Fruit fly (Drosophila melanogaster) whole organism, pupa: ENCODE data around the gene CG13284.

ENCODE experiments used
- CG10348 ChIP-seq: fragments of 200-800 bp; sonication (Bioruptor generic); IDR thresholded peaks from 2 replicates; pipeline ENCODE4 v1.3.6; 2022; ENCODE audit warnings: missing biosample characterization, missing genetic modification characterization
- CG12605 ChIP-seq: fragments of 200-800 bp; sonication (Bioruptor generic); IDR thresholded peaks from 2 replicates; pipeline ENCODE4 v1.3.6; 2022; ENCODE audit warnings: missing biosample characterization, missing genetic modification characterization
- CG13204 ChIP-seq: fragments of 200-800 bp; sonication (Bioruptor generic); optimal IDR thresholded peaks from 2 replicates; lab custom pipeline; 2018; ENCODE audit warnings: missing biosample characterization, mild to moderate bottlenecking, missing genetic modification characterization, moderate library complexity
- CG14655 ChIP-seq: fragments of 200-800 bp; sonication (Bioruptor generic); optimal IDR thresholded peaks from 3 replicates; lab custom pipeline; 2017; ENCODE audit warnings: mild to moderate bottlenecking, missing biosample characterization, missing genetic modification reagents, missing genetic modification characterization
- CG15710 ChIP-seq: fragments of 200-800 bp; sonication (Bioruptor generic); optimal IDR thresholded peaks from 2 replicates; lab custom pipeline; 2018; ENCODE audit warnings: missing biosample characterization, mild to moderate bottlenecking, missing genetic modification characterization, moderate library complexity
- CG17806 ChIP-seq: fragments of 200-800 bp; sonication (Bioruptor generic); optimal IDR thresholded peaks from 2 replicates; lab custom pipeline; 2018; ENCODE audit warnings: missing biosample characterization, mild to moderate bottlenecking, missing genetic modification characterization, moderate library complexity
- CG32121 ChIP-seq: fragments of 200-800 bp; sonication (Bioruptor generic); IDR thresholded peaks from 2 replicates; pipeline ENCODE4 v1.3.6; 2022; ENCODE audit warnings: missing biosample characterization, missing genetic modification characterization
- CG34367 ChIP-seq: fragments of 200-800 bp; sonication (Bioruptor generic); optimal IDR thresholded peaks from 2 replicates; lab custom pipeline; 2018; ENCODE audit warnings: missing biosample characterization, mild to moderate bottlenecking, missing genetic modification characterization
- CG4496 ChIP-seq: fragments of 200-800 bp; sonication (Bioruptor generic); IDR thresholded peaks from 3 replicates; pipeline ENCODE4 v1.3.6; 2022; ENCODE audit warnings: missing biosample characterization, missing genetic modification characterization
- CG8159 ChIP-seq: fragments of 200-800 bp; sonication (Bioruptor generic); optimal IDR thresholded peaks from 3 replicates; lab custom pipeline; 2018; ENCODE audit warnings: missing biosample characterization, mild to moderate bottlenecking, missing genetic modification characterization, moderate library complexity
- CG8301 ChIP-seq: fragments of 200-800 bp; sonication (Bioruptor generic); optimal IDR thresholded peaks from 2 replicates; lab custom pipeline; 2018; ENCODE audit warnings: missing biosample characterization, mild to moderate bottlenecking, missing genetic modification characterization
- CG9948 ChIP-seq: fragments of 200-800 bp; sonication (Bioruptor generic); optimal IDR thresholded peaks from 2 replicates; lab custom pipeline; 2018; ENCODE audit warnings: missing biosample characterization, mild to moderate bottlenecking, missing genetic modification characterization, moderate library complexity
- D1 ChIP-seq: fragments of 200-800 bp; sonication (Bioruptor generic); optimal IDR thresholded peaks from 2 replicates; lab custom pipeline; 2018; ENCODE audit warnings: missing biosample characterization, mild to moderate bottlenecking, missing genetic modification characterization, moderate library complexity
- EcR ChIP-seq: fragments of 200-800 bp; sonication (Bioruptor generic); optimal IDR thresholded peaks from 3 replicates; lab custom pipeline; 2019; ENCODE audit warnings: missing biosample characterization, missing genetic modification characterization, mild to moderate bottlenecking, moderate library complexity, missing genetic modification reagents
- Ets98B ChIP-seq: fragments of 200-800 bp; sonication (Bioruptor generic); IDR thresholded peaks from 2 replicates; pipeline ENCODE4 v1.3.6; 2022; ENCODE audit warnings: missing biosample characterization, missing genetic modification characterization
- Pif1A ChIP-seq: fragments of 200-800 bp; sonication (Bioruptor generic); optimal IDR thresholded peaks from 3 replicates; lab custom pipeline; 2016; ENCODE audit warnings: missing biosample characterization, missing genetic modification characterization
- Pif1B ChIP-seq: fragments of 200-800 bp; sonication (Bioruptor generic); optimal IDR thresholded peaks from 3 replicates; lab custom pipeline; 2016; ENCODE audit warnings: missing biosample characterization, missing genetic modification characterization
- Snoo ChIP-seq: fragments of 200-800 bp; sonication (Bioruptor generic); optimal IDR thresholded peaks from 3 replicates; lab custom pipeline; 2017; ENCODE audit warnings: missing biosample characterization, mild to moderate bottlenecking, missing genetic modification characterization, inconsistent platforms
- fd96Ca ChIP-seq: fragments of 200-800 bp; sonication (Bioruptor generic); IDR thresholded peaks from 3 replicates; pipeline ENCODE4 v1.3.6; 2022; ENCODE audit warnings: missing biosample characterization, missing genetic modification characterization
- gl ChIP-seq: fragments of 200-800 bp; sonication (Bioruptor generic); optimal IDR thresholded peaks from 2 replicates; lab custom pipeline; 2018; ENCODE audit warnings: missing biosample characterization, mild to moderate bottlenecking, missing genetic modification characterization
- rn ChIP-seq: fragments of 200-800 bp; sonication (Bioruptor generic); IDR thresholded peaks from 2 replicates; pipeline ENCODE4 v1.3.6; 2022; ENCODE audit warnings: missing biosample characterization, missing genetic modification characterization

CG13284 gene

dm6 chr2L:16845179-16845578 lies 3.3 kb downstream of the CG13284 start:
- no peak for TF ChIP-seq CG34367
- TF ChIP-seq D1 (tag; lab: Kevin White, UChicago) = no peak
- no peak for TF ChIP-seq Snoo (tag; lab: Kevin White, UChicago)
- TF ChIP-seq rn (GFP tag; lab: Robert Waterston, UW) = no peak
- TF ChIP-seq Ets98B (GFP tag; lab: Robert Waterston, UW) = no peak
- TF ChIP-seq CG10348 = no peak

- peak; percentile 41; the same call in 1 of the 3 replicates for TF ChIP-seq CG4496
- 0 out of 2 replicates have a peak, but pooled peaks have one; percentile 7 for TF ChIP-seq Ets98B (GFP tag; lab: Robert Waterston, UW)
- TF ChIP-seq CG13204 (GFP tag; lab: Kevin White, UChicago) = no peak
- TF ChIP-seq CG32121 (GFP tag; lab: Robert Waterston, UW) = peak; percentile 46
- peak; percentile 24 for TF ChIP-seq CG14655 (GFP tag; lab: Kevin White, UChicago)
- no peak for TF ChIP-seq rn (GFP tag; lab: Robert Waterston, UW)
- peak; percentile 7 for TF ChIP-seq CG9948 (tag; lab: Kevin White, UChicago)
- peak; percentile 28 for TF ChIP-seq CG8301 (tag; lab: Kevin White, UChicago)
- TF ChIP-seq Snoo (tag; lab: Kevin White, UChicago) = peak; percentile 40
- TF ChIP-seq, all 21 proteins: peak for 7
These were observed 5.2 kb downstream of the CG13284 start for dm6 chr2L:16843336-16843735.

- TF ChIP-seq fd96Ca = no peak
- TF ChIP-seq D1 (tag; lab: Kevin White, UChicago) = no peak
- no peak for TF ChIP-seq CG8159 (tag; lab: Kevin White, UChicago)
- no peak for TF ChIP-seq rn (GFP tag; lab: Robert Waterston, UW)
- no peak for TF ChIP-seq CG10348
- TF ChIP-seq CG12605 (GFP tag; lab: Robert Waterston, UW) = no peak
- TF ChIP-seq CG17806 (tag; lab: Kevin White, UChicago) = no peak
- no peak for TF ChIP-seq Ets98B (GFP tag; lab: Robert Waterston, UW)
- TF ChIP-seq CG9948 (tag; lab: Kevin White, UChicago) = no peak
- TF ChIP-seq CG14655 (GFP tag; lab: Kevin White, UChicago) = no peak
- TF ChIP-seq EcR = no peak
- TF ChIP-seq CG34367 = no peak
- peak; percentile 27 for TF ChIP-seq Pif1B (GFP tag; lab: Kevin White, UChicago)
- no peak for TF ChIP-seq CG32121 (GFP tag; lab: Robert Waterston, UW)
- no peak for TF ChIP-seq CG13204 (GFP tag; lab: Kevin White, UChicago)
- TF ChIP-seq gl (tag; lab: Kevin White, UChicago) = no peak
- TF ChIP-seq CG4496 = no peak
- peak; percentile 52 for TF ChIP-seq Pif1A (GFP tag; lab: Kevin White, UChicago)
These were observed 6.0 kb downstream of the CG13284 start for dm6 chr2L:16842505-16842904.

dm6 chr2L:16839665-16840064 lies 8.9 kb downstream of the CG13284 start:
- TF ChIP-seq CG32121 (GFP tag; lab: Robert Waterston, UW) = no peak
- TF ChIP-seq CG15710 = no peak
- TF ChIP-seq Pif1A (GFP tag; lab: Kevin White, UChicago) = no peak
- TF ChIP-seq Snoo (tag; lab: Kevin White, UChicago) = no peak
- no peak for TF ChIP-seq D1 (tag; lab: Kevin White, UChicago)
- no peak for TF ChIP-seq CG10348

- no peak for TF ChIP-seq CG12605 (GFP tag; lab: Robert Waterston, UW)
- no peak for TF ChIP-seq Pif1B (GFP tag; lab: Kevin White, UChicago)
- no peak for TF ChIP-seq CG8301 (tag; lab: Kevin White, UChicago)
- no peak for TF ChIP-seq fd96Ca
- no peak for TF ChIP-seq CG34367
- no peak for TF ChIP-seq CG8159 (tag; lab: Kevin White, UChicago)
- TF ChIP-seq Ets98B (GFP tag; lab: Robert Waterston, UW) = no peak
- TF ChIP-seq CG14655 (GFP tag; lab: Kevin White, UChicago) = no peak
- no peak for TF ChIP-seq CG4496
- TF ChIP-seq gl (tag; lab: Kevin White, UChicago) = no peak
- TF ChIP-seq Snoo (tag; lab: Kevin White, UChicago) = no peak
- TF ChIP-seq, all 21 proteins: peak for 0
These were observed 10.8 kb downstream of the CG13284 start, which contains the start of the genes SclA and SclB for dm6 chr2L:16837672-16838071. Gene SclA, plus strand, starts transcription at chr2L:16837972. Gene SclB, plus strand, starts transcription at chr2L:16837972.

dm6 chr2L:16837158-16837557 lies 11.4 kb downstream of the CG13284 start, which contains the start of gene Nepl9:
Gene Nepl9, minus strand, starts transcription at chr2L:16837258.
- TF ChIP-seq CG10348 = no peak
- TF ChIP-seq CG32121 (GFP tag; lab: Robert Waterston, UW) = no peak
- TF ChIP-seq CG34367 = no peak
- TF ChIP-seq CG17806 (tag; lab: Kevin White, UChicago) = no peak
- no peak for TF ChIP-seq CG8159 (tag; lab: Kevin White, UChicago)
- TF ChIP-seq CG4496 = no peak
- TF ChIP-seq Snoo (tag; lab: Kevin White, UChicago) = no peak
- TF ChIP-seq Ets98B (GFP tag; lab: Robert Waterston, UW) = no peak
- TF ChIP-seq D1 (tag; lab: Kevin White, UChicago) = no peak
- no peak for TF ChIP-seq Pif1B (GFP tag; lab: Kevin White, UChicago)
- TF ChIP-seq CG8301 (tag; lab: Kevin White, UChicago) = no peak
- no peak for TF ChIP-seq CG13204 (GFP tag; lab: Kevin White, UChicago)
- no peak for TF ChIP-seq CG9948 (tag; lab: Kevin White, UChicago)
- no peak for TF ChIP-seq CG15710
